Worm (Caenorhabditis elegans): ENCODE results near the gene ceh-81.

Gene ceh-81

ce11 chrII:1738844-1739243 lies 8.6 kb downstream of the ceh-81 start, which contains the start of the genes irld-9 and irld-33:
irld-9 (minus strand) TSS chrII:1738944.
irld-33 (plus strand) TSS chrII:1739052.
- TF ChIP-seq lsy-2 (tag; optimal IDR thresholded peaks at IDR 0.05) (no peak), efl-3 (GFP tag; optimal IDR thresholded peaks at IDR 0.05) (no peak), aha-1 (tag; optimal IDR thresholded peaks at IDR 0.05) (no peak), C16A3.4 (tag; optimal IDR thresholded peaks at IDR 0.05) (no peak), tbx-2 (tag; optimal IDR thresholded peaks at IDR 0.05) (no peak), nhr-28 (tag; optimal IDR thresholded peaks at IDR 0.05) (no peak), irx-1 (tag; optimal IDR thresholded peaks at IDR 0.05) (no peak), tlp-1 (tag; optimal IDR thresholded peaks at IDR 0.05) (no peak), Y116A8C.19 (tag; optimal IDR thresholded peaks at IDR 0.05; ENCODE audit: borderline replicate concordance) (no peak), ces-1 (GFP tag; optimal IDR thresholded peaks at IDR 0.05) (no peak), nhr-19 (GFP tag; conservative IDR thresholded peaks at IDR 0.05) (no peak), unc-62 (GFP tag; optimal IDR thresholded peaks at IDR 0.05) (no peak), nhr-84 (tag; optimal IDR thresholded peaks at IDR 0.05) (no peak), sup-37 (GFP tag; optimal IDR thresholded peaks at IDR 0.05) (no peak), fkh-4 (tag; optimal IDR thresholded peaks at IDR 0.05; ENCODE audit: borderline replicate concordance) (no peak), unc-30 (tag; optimal IDR thresholded peaks at IDR 0.05) (no peak), dpl-1 (GFP tag; optimal IDR thresholded peaks at IDR 0.05) (no peak), ceh-88 (GFP tag; IDR thresholded peaks at IDR 0.05) (no peak), lin-39 (tag; optimal IDR thresholded peaks at IDR 0.05) (no peak), swsn-7 (tag; optimal IDR thresholded peaks at IDR 0.05) (no peak)

- TF ChIP-seq ceh-88 (GFP tag; IDR thresholded peaks at IDR 0.05) (no peak), nhr-20 (tag; optimal IDR thresholded peaks at IDR 0.05) (no peak), nhr-12 (tag; optimal IDR thresholded peaks at IDR 0.05) (no peak), irx-1 (tag; optimal IDR thresholded peaks at IDR 0.05) (no peak), lir-3 (tag; optimal IDR thresholded peaks at IDR 0.05; ENCODE audit: poor library complexity) (no peak), efl-1 (optimal IDR thresholded peaks at IDR 0.05) (no peak), efl-1 (GFP tag; optimal IDR thresholded peaks at IDR 0.05 in 1 of 2) (peak in 1 of 2 experiments; percentile 26), mdl-1 (tag; optimal IDR thresholded peaks at IDR 0.05) (no peak)
These were observed 11.0 kb downstream of the ceh-81 start, which contains the start of gene K07G6.1 for ce11 chrII:1741248-1741647. K07G6.1 (plus strand) TSS chrII:1741548.

ce11 chrII:1742535-1742934 lies 12.3 kb downstream of the ceh-81 start, which contains the start of gene F36H5.12:
F36H5.12 (plus strand) TSS chrII:1742835.
- TF ChIP-seq ets-5 (GFP tag; IDR thresholded peaks at IDR 0.05), result no peak
- no peak for TF ChIP-seq sox-4 (tag; optimal IDR thresholded peaks at IDR 0.05)
- TF ChIP-seq hlh-4 (tag; optimal IDR thresholded peaks at IDR 0.05), result no peak
- TF ChIP-seq isw-1 (GFP tag; IDR thresholded peaks at IDR 0.05), result no peak
- TF ChIP-seq efl-1 (optimal IDR thresholded peaks at IDR 0.05), result no peak
- TF ChIP-seq efl-1 (GFP tag; optimal IDR thresholded peaks at IDR 0.05 in 1 of 2), result no peak
- no peak for TF ChIP-seq ceh-90 (tag; optimal IDR thresholded peaks at IDR 0.05)
- no peak for TF ChIP-seq skn-1 (tag; optimal IDR thresholded peaks at IDR 0.05)
- no peak for TF ChIP-seq dpl-1 (GFP tag; optimal IDR thresholded peaks at IDR 0.05)
- no peak for TF ChIP-seq fkh-4 (tag; optimal IDR thresholded peaks at IDR 0.05; ENCODE audit: borderline replicate concordance)
- TF ChIP-seq hpl-2 (GFP tag; optimal IDR thresholded peaks at IDR 0.05), result no peak
- TF ChIP-seq nhr-20 (tag; optimal IDR thresholded peaks at IDR 0.05), result no peak
- no peak for TF ChIP-seq C34B4.2 (tag; optimal IDR thresholded peaks at IDR 0.05)
- TF ChIP-seq snu-23 (GFP tag; optimal IDR thresholded peaks at IDR 0.05), result no peak
- TF ChIP-seq tbx-2 (tag; optimal IDR thresholded peaks at IDR 0.05), result no peak
- no peak for TF ChIP-seq ztf-11 (tag; optimal IDR thresholded peaks at IDR 0.05)
- no peak for TF ChIP-seq mep-1 (tag; optimal IDR thresholded peaks at IDR 0.05)
- TF ChIP-seq mab-9 (GFP tag; IDR thresholded peaks at IDR 0.05), result no peak
- no peak for TF ChIP-seq egl-27 (tag; optimal IDR thresholded peaks at IDR 0.05)

Measured in whole organism, L1 larva.